Fruit fly (Drosophila melanogaster): ENCODE results near the gene RpL7-like.

RpL7-like gene

dm6 chr2L:12075850-12076249 lies 19.7 kb downstream of the RpL7-like start, which contains the start of gene CG14947 (continued):
- TF ChIP-seq Ssrp (tag; optimal IDR thresholded peaks at IDR 0.05): no peak
- peak; percentile 76 for TF ChIP-seq Ets97D (GFP tag; optimal IDR thresholded peaks at IDR 0.05)
- TF ChIP-seq CTCF (GFP tag; optimal IDR thresholded peaks at IDR 0.05): no peak
- TF ChIP-seq HLHmδ (GFP tag; optimal IDR thresholded peaks at IDR 0.05): peak; percentile 59
- TF ChIP-seq fd102C (GFP tag; optimal IDR thresholded peaks at IDR 0.05): peak; percentile 52
- TF ChIP-seq phol (tag; optimal IDR thresholded peaks at IDR 0.05): peak; percentile 9
- TF ChIP-seq CG10431 (GFP tag; optimal IDR thresholded peaks at IDR 0.05): peak; percentile 2
- TF ChIP-seq CG12155 (GFP tag; optimal IDR thresholded peaks at IDR 0.05): no peak
- TF ChIP-seq nerfin-1 (tag; optimal IDR thresholded peaks at IDR 0.05): peak; percentile 17
- peak; percentile 27; the same call in 1 of the 2 replicates for TF ChIP-seq ap (GFP tag; IDR thresholded peaks at IDR 0.05)
- TF ChIP-seq CG1233 (GFP tag; optimal IDR thresholded peaks at IDR 0.05): peak; percentile 42
- TF ChIP-seq NFAT (GFP tag; IDR thresholded peaks at IDR 0.05): 0 out of 2 replicates have a peak, but pooled peaks have one; percentile 13
- TF ChIP-seq CG7271 (tag; optimal IDR thresholded peaks at IDR 0.05): peak; percentile 90
- TF ChIP-seq ac (GFP tag; optimal IDR thresholded peaks at IDR 0.05): peak; percentile 32
- peak in 1 of 2 experiments; percentile 20 for TF ChIP-seq bsh (GFP tag; optimal IDR thresholded peaks at IDR 0.05)
- TF ChIP-seq Vsx1 (GFP tag; optimal IDR thresholded peaks at IDR 0.05): peak; percentile 43
- 0 out of 2 replicates have a peak, but pooled peaks have one; percentile 17 for TF ChIP-seq CG32772 (GFP tag; IDR thresholded peaks at IDR 0.05)
- no peak for TF ChIP-seq kah (GFP tag; optimal IDR thresholded peaks at IDR 0.05)
- TF ChIP-seq CG8290 (GFP tag; optimal IDR thresholded peaks at IDR 0.05): no peak
- TF ChIP-seq CG8290 (tag; optimal IDR thresholded peaks at IDR 0.05): peak in 1 of 2 experiments; percentile 41
- no peak for TF ChIP-seq zfh1 (GFP tag; IDR thresholded peaks at IDR 0.05)
- peak; percentile 72 for TF ChIP-seq ci (GFP tag; IDR thresholded peaks at IDR 0.05)
- peak; percentile 10 for TF ChIP-seq CG33557 (GFP tag; optimal IDR thresholded peaks at IDR 0.05)
- TF ChIP-seq fd64A (GFP tag; optimal IDR thresholded peaks at IDR 0.05): peak; percentile 19
- no peak for TF ChIP-seq HLH3B (GFP tag; IDR thresholded peaks at IDR 0.05)
- peak; percentile 20 for TF ChIP-seq Sox102F (GFP tag; optimal IDR thresholded peaks at IDR 0.05)
- TF ChIP-seq Med (GFP tag): peak; percentile 72
- TF ChIP-seq Elba2 (GFP tag; optimal IDR thresholded peaks at IDR 0.05): peak; percentile 57
- TF ChIP-seq chm (GFP tag; IDR thresholded peaks at IDR 0.05): 0 out of 2 replicates have a peak, but pooled peaks have one; percentile 40
- TF ChIP-seq sr (GFP tag; IDR thresholded peaks at IDR 0.05): no peak
- no peak for TF ChIP-seq sens-2 (GFP tag; IDR thresholded peaks at IDR 0.05)
- TF ChIP-seq CG9876 (GFP tag; optimal IDR thresholded peaks at IDR 0.05): no peak
- no peak for TF ChIP-seq CG4360 (GFP tag; IDR thresholded peaks at IDR 0.05)
- TF ChIP-seq CG15479 (GFP tag; optimal IDR thresholded peaks at IDR 0.05): peak; percentile 39
- TF ChIP-seq CG7745 (tag; optimal IDR thresholded peaks at IDR 0.05): no peak
- TF ChIP-seq gce (GFP tag; IDR thresholded peaks at IDR 0.05): 0 out of 3 replicates have a peak, but pooled peaks have one; percentile 18
- no peak for TF ChIP-seq mld (GFP tag; IDR thresholded peaks at IDR 0.05; ENCODE audit: partially characterized antibody)
- 0 out of 2 replicates have a peak, but pooled peaks have one; percentile 18 for TF ChIP-seq Ptx1 (GFP tag; IDR thresholded peaks at IDR 0.05)
- peak; percentile 88 for TF ChIP-seq D19A (tag; optimal IDR thresholded peaks at IDR 0.05)
- TF ChIP-seq stwl (tag; optimal IDR thresholded peaks at IDR 0.05): peak; percentile 17
- TF ChIP-seq lab (GFP tag; optimal IDR thresholded peaks at IDR 0.05): peak; percentile 11
- TF ChIP-seq fu2 (GFP tag; optimal IDR thresholded peaks at IDR 0.05): no peak
- peak; percentile 36; the same call in 1 of the 3 replicates for TF ChIP-seq row (GFP tag; IDR thresholded peaks at IDR 0.05)
- TF ChIP-seq prd (optimal IDR thresholded peaks at IDR 0.05): no peak
- peak; percentile 63; the same call in 1 of the 3 replicates for TF ChIP-seq prd (GFP tag; IDR thresholded peaks at IDR 0.05)

All from whole organism, embryonic.